Worm (Caenorhabditis elegans) whole organism, L3 larva: Measurements from ENCODE around the gene Y42H9AR.5.

Source experiments
- ama-1 ChIP-seq: fragments of 150-350 bp; optimal IDR thresholded peaks from 2 replicates; lab custom pipeline; 2018
- ceh-9 ChIP-seq: sonication (generic microtip); optimal IDR thresholded peaks from 2 replicates; lab custom pipeline; 2018; ENCODE audit warnings: missing biosample characterization, missing genetic modification characterization
- egl-27 ChIP-seq: sonication (generic microtip); optimal IDR thresholded peaks from 4 replicates; lab custom pipeline; 2017; ENCODE audit warnings: missing biosample characterization, missing genetic modification reagents, missing genetic modification characterization
- egl-5 ChIP-seq: fragments of 150-350 bp; optimal IDR thresholded peaks from 2 replicates; lab custom pipeline; 2017; ENCODE audit warnings: missing biosample characterization, missing genetic modification reagents, missing genetic modification characterization, inconsistent platforms
- elt-2 ChIP-seq: sonication (generic microtip); optimal IDR thresholded peaks from 2 replicates; lab custom pipeline; 2016; ENCODE audit warnings: missing genetic modification reagents, mild to moderate bottlenecking, missing genetic modification characterization, missing compliant biosample characterization
- elt-3 ChIP-seq, 3 experiments: fragments of 150-350 bp in 1 of 3; sonication (generic microtip) in 2 of 3; optimal IDR thresholded peaks; 2 replicates in 2 of 3; 4 replicates in 1 of 3; lab custom pipeline; 2014 to 2017; ENCODE audit warnings: missing biosample characterization in 3 of 3, missing genetic modification characterization in 3 of 3
- fos-1 ChIP-seq: fragments of 150-350 bp; optimal IDR thresholded peaks from 2 replicates; lab custom pipeline; 2014; ENCODE audit warnings: missing biosample characterization, missing genetic modification characterization
- lin-39 ChIP-seq: fragments of 150-350 bp; optimal IDR thresholded peaks from 2 replicates; lab custom pipeline; 2018; ENCODE audit warnings: missing biosample characterization, missing genetic modification reagents, missing genetic modification characterization
- nhr-67 ChIP-seq: fragments of 150-350 bp; optimal IDR thresholded peaks from 2 replicates; lab custom pipeline; 2014; ENCODE audit warnings: missing biosample characterization, missing genetic modification characterization

ce11 chrIV:8152688-8153087 is 50.4 kb downstream of the Y42H9AR.5 start:
- TF ChIP-seq elt-3 (tag; optimal IDR thresholded peaks at IDR 0.05; lab: Kevin White, UChicago): no peak
- no peak for TF ChIP-seq egl-27 (tag; lab: Kevin White, UChicago)
- TF ChIP-seq egl-5 (tag; lab: Kevin White, UChicago): no peak
- no peak for TF ChIP-seq ama-1 (lab: Kevin White, UChicago)
- no peak for TF ChIP-seq ceh-9 (tag; lab: Kevin White, UChicago)
- TF ChIP-seq fos-1 (tag; lab: Kevin White, UChicago): no peak
- TF ChIP-seq lin-39: no peak
- TF ChIP-seq nhr-67 (tag; lab: Kevin White, UChicago): no peak
- TF ChIP-seq elt-2 (tag; lab: Kevin White, UChicago): peak; percentile 54
